Worm (Caenorhabditis elegans): ENCODE measurements around the gene lys-4.

The lys-4 gene

ce11 chrIV:11636409-11636723 is 13.4 kb upstream of the lys-4 start, which contains the start of gene F58B3.6 (continued):
- TF ChIP-seq skn-1 (tag; optimal IDR thresholded peaks at IDR 0.05) (no peak), nhr-71 (tag; optimal IDR thresholded peaks at IDR 0.05) (peak; percentile 77), fkh-8 (tag; optimal IDR thresholded peaks at IDR 0.05) (no peak), efl-3 (GFP tag; optimal IDR thresholded peaks at IDR 0.05) (no peak), nhr-84 (tag; optimal IDR thresholded peaks at IDR 0.05) (no peak), nhr-77 (tag; optimal IDR thresholded peaks at IDR 0.05) (no peak), zip-4 (GFP tag; optimal IDR thresholded peaks at IDR 0.05) (no peak), blmp-1 (tag; optimal IDR thresholded peaks at IDR 0.05) (peak; percentile 76), ztf-11 (tag; optimal IDR thresholded peaks at IDR 0.05) (no peak), aha-1 (tag; optimal IDR thresholded peaks at IDR 0.05) (no peak), lsy-2 (tag; optimal IDR thresholded peaks at IDR 0.05) (peak; percentile 26 to 65), Y116A8C.19 (tag; optimal IDR thresholded peaks at IDR 0.05; ENCODE audit: borderline replicate concordance) (no peak), lin-13 (GFP tag; optimal IDR thresholded peaks at IDR 0.05) (no peak), nhr-85 (tag) (no peak), hpl-2 (GFP tag; optimal IDR thresholded peaks at IDR 0.05) (no peak), egl-13 (tag; optimal IDR thresholded peaks at IDR 0.05) (no peak), nhr-237 (tag; optimal IDR thresholded peaks at IDR 0.05) (no peak), nhr-90 (tag; optimal IDR thresholded peaks at IDR 0.05; ENCODE audit: poor library complexity) (peak; percentile 30), lin-39 (tag; optimal IDR thresholded peaks at IDR 0.05) (no peak), elt-3 (tag; optimal IDR thresholded peaks at IDR 0.05) (peak in 2 of 6 experiments; percentile 16 to 67), nhr-76 (tag; optimal IDR thresholded peaks at IDR 0.05) (no peak), xbp-1 (tag; optimal IDR thresholded peaks at IDR 0.05) (peak; percentile 10), sox-4 (tag; optimal IDR thresholded peaks at IDR 0.05) (no peak), efl-1 (optimal IDR thresholded peaks at IDR 0.05) (peak in 1 of 2 experiments; percentile 33), efl-1 (GFP tag; optimal IDR thresholded peaks at IDR 0.05 in 1 of 2) (peak; percentile 7 to 39), mef-2 (tag; optimal IDR thresholded peaks at IDR 0.05) (no peak), lin-35 (GFP tag; optimal IDR thresholded peaks at IDR 0.05) (peak; percentile 22 to 71), pax-3 (tag; optimal IDR thresholded peaks at IDR 0.05) (no peak), tlp-1 (tag; optimal IDR thresholded peaks at IDR 0.05) (no peak), mab-9 (GFP tag; IDR thresholded peaks at IDR 0.05) (no peak), unc-86 (tag; optimal IDR thresholded peaks at IDR 0.05) (no peak), unc-30 (tag; optimal IDR thresholded peaks at IDR 0.05) (no peak), lir-3 (tag; optimal IDR thresholded peaks at IDR 0.05; ENCODE audit: poor library complexity) (peak; percentile 54), jun-1 (tag; optimal IDR thresholded peaks at IDR 0.05) (no peak), fkh-10 (GFP tag; optimal IDR thresholded peaks at IDR 0.05) (no peak)

ce11 chrIV:11635437-11636408 is 12.7 kb upstream of the lys-4 start, which contains the start of gene mars-1:
Gene mars-1 (minus strand): TSS chrIV:11635487.
- no peak for TF ChIP-seq fos-1 (tag; optimal IDR thresholded peaks at IDR 0.05)
- no peak for TF ChIP-seq nhr-12 (tag; optimal IDR thresholded peaks at IDR 0.05)
- TF ChIP-seq fkh-10 (GFP tag; optimal IDR thresholded peaks at IDR 0.05): no peak
- no peak for TF ChIP-seq mef-2 (tag; optimal IDR thresholded peaks at IDR 0.05)
- no peak for TF ChIP-seq unc-30 (tag; optimal IDR thresholded peaks at IDR 0.05)
- peak; percentile 52 for TF ChIP-seq lin-15B (tag; optimal IDR thresholded peaks at IDR 0.05)
- peak; percentile 84 for TF ChIP-seq mep-1 (tag; optimal IDR thresholded peaks at IDR 0.05)
- no peak for TF ChIP-seq sup-37 (GFP tag; optimal IDR thresholded peaks at IDR 0.05)
- peak; percentile 60 for TF ChIP-seq jun-1 (tag; optimal IDR thresholded peaks at IDR 0.05)
- no peak for TF ChIP-seq ceh-8 (GFP tag; optimal IDR thresholded peaks at IDR 0.05)
- peak; percentile 86 for TF ChIP-seq nhr-20 (tag; optimal IDR thresholded peaks at IDR 0.05)
- TF ChIP-seq lin-14 (GFP tag; optimal IDR thresholded peaks at IDR 0.05): peak; percentile 84
- TF ChIP-seq lin-13 (GFP tag; optimal IDR thresholded peaks at IDR 0.05): peak; percentile 30
- peak; percentile 66 to 84 for TF ChIP-seq lin-35 (GFP tag; optimal IDR thresholded peaks at IDR 0.05)
- TF ChIP-seq blmp-1 (tag; optimal IDR thresholded peaks at IDR 0.05): peak; percentile 12
- peak; percentile 80 for TF ChIP-seq nhr-90 (tag; optimal IDR thresholded peaks at IDR 0.05; ENCODE audit: poor library complexity)
- no peak for TF ChIP-seq tlp-1 (tag; optimal IDR thresholded peaks at IDR 0.05)
- peak; percentile 81 for TF ChIP-seq pax-3 (tag; optimal IDR thresholded peaks at IDR 0.05)
- peak; percentile 12 to 53 (median 49) for TF ChIP-seq ceh-82 (tag; optimal IDR thresholded peaks at IDR 0.05)
- TF ChIP-seq C34B4.2 (tag; optimal IDR thresholded peaks at IDR 0.05): no peak
- TF ChIP-seq dpl-1 (GFP tag; optimal IDR thresholded peaks at IDR 0.05): peak; percentile 53 to 63 (median 61)
- TF ChIP-seq egl-27 (tag; optimal IDR thresholded peaks at IDR 0.05): no peak
- peak; percentile 85 for TF ChIP-seq snu-23 (GFP tag; optimal IDR thresholded peaks at IDR 0.05)
- TF ChIP-seq unc-62 (GFP tag; optimal IDR thresholded peaks at IDR 0.05): no peak
- TF ChIP-seq nhr-11 (tag; optimal IDR thresholded peaks at IDR 0.05): no peak

Data from whole organism, L1 larva.